Worm (Caenorhabditis elegans) whole organism, mixed stage, embryonic: ENCODE measurements around the gene K02D10.4.

ENCODE experiments used
- blmp-1 ChIP-seq: fragments of 150-350 bp; optimal IDR thresholded peaks from 2 replicates; lab custom pipeline; 2014; ENCODE audit warnings: missing biosample characterization, missing genetic modification characterization
- elt-1 ChIP-seq: sonication (generic microtip); optimal IDR thresholded peaks from 2 replicates; lab custom pipeline; 2017; ENCODE audit warnings: missing genetic modification characterization, mild to moderate bottlenecking, missing compliant biosample characterization, antibody characterized with exemption, moderate library complexity, borderline replicate concordance; ENCODE audit not compliant: insufficient read depth
- ham-2 ChIP-seq: fragments of 200-800 bp; sonication (Bioruptor generic); optimal IDR thresholded peaks from 2 replicates; lab custom pipeline; 2018; ENCODE audit warnings: mild to moderate bottlenecking, missing genetic modification characterization, missing compliant biosample characterization
- lin-13 ChIP-seq: fragments of 150-350 bp; optimal IDR thresholded peaks from 2 replicates; lab custom pipeline; 2014; ENCODE audit warnings: missing biosample characterization, missing genetic modification characterization
- lsy-2 ChIP-seq: fragments of 150-350 bp; optimal IDR thresholded peaks from 2 replicates; lab custom pipeline; 2014; ENCODE audit warnings: missing biosample characterization, missing genetic modification characterization
- nhr-28 ChIP-seq: fragments of 150-350 bp; optimal IDR thresholded peaks from 2 replicates; lab custom pipeline; 2014; ENCODE audit warnings: missing biosample characterization, missing genetic modification characterization
- snpc-4 ChIP-seq: fragments of 150-350 bp; optimal IDR thresholded peaks from 2 replicates; lab custom pipeline; 2014; ENCODE audit warnings: missing biosample characterization, missing genetic modification characterization
- unc-62 ChIP-seq: fragments of 150-350 bp; optimal IDR thresholded peaks from 2 replicates; lab custom pipeline; 2014; ENCODE audit warnings: missing biosample characterization, missing genetic modification reagents, missing genetic modification characterization

DNA sequence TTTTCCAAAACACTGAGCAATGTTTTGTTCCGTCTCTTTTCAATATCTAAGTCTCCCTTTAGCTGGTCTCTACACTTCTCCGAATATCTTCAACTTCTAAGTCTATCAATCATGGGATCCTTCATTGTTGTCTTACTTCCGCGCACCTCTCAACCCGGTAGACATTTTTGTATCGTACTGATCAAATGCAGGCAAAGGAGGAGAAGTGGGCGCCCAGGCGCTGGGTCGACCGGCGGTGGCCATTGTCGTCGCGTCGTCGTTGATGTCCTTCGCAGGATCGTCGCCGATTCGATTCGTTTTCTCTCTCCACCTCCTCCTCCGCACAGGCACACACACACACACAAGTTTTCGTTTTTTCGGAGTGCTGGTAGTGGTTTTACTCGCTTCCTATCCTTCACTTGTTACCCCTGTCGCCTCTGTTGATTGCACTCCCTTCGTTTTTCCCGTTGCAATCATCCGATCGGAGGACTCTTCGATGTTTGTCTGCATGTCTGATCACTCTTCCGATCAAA, 21.6 kb upstream of the K02D10.4 start:
- TF ChIP-seq ham-2 (GFP tag; lab: Kevin White, UChicago) (no peak), blmp-1 (peak; percentile 31), lsy-2 (no peak), elt-1 (tag; lab: Kevin White, UChicago) (no peak), nhr-28 (tag; lab: Kevin White, UChicago) (no peak), lin-13 (tag; lab: Kevin White, UChicago) (no peak), snpc-4 (tag; lab: Kevin White, UChicago) (no peak), unc-62 (GFP tag; lab: Kevin White, UChicago) (no peak)
